Worm (Caenorhabditis elegans) whole organism, L2 larva: ENCODE results near the gene vha-5.

Experiments
- C34F6.9 ChIP-seq: fragments of 150-350 bp; optimal IDR thresholded peaks from 2 replicates; lab custom pipeline; 2014; ENCODE audit warnings: missing biosample characterization, missing genetic modification characterization
- F13H6.1 ChIP-seq: sonication (generic microtip); optimal IDR thresholded peaks from 2 replicates; lab custom pipeline; 2016; ENCODE audit warnings: missing genetic modification characterization, missing compliant biosample characterization
- R02D3.7 ChIP-seq: fragments of 150-350 bp; optimal IDR thresholded peaks from 2 replicates; lab custom pipeline; 2014; ENCODE audit warnings: missing biosample characterization, missing genetic modification characterization
- Y55F3AM.14 ChIP-seq: fragments of 200-800 bp; sonication (Bioruptor generic); optimal IDR thresholded peaks from 2 replicates; lab custom pipeline; 2018; ENCODE audit warnings: mild to moderate bottlenecking, missing genetic modification characterization, missing compliant biosample characterization
- ZK546.5 ChIP-seq: sonication (generic microtip); optimal IDR thresholded peaks from 2 replicates; lab custom pipeline; 2017; ENCODE audit warnings: missing biosample characterization, missing genetic modification characterization
- alr-1 ChIP-seq: fragments of 150-350 bp; optimal IDR thresholded peaks from 2 replicates; lab custom pipeline; 2014; ENCODE audit warnings: missing biosample characterization, missing genetic modification characterization
- aly-2 ChIP-seq: fragments of 150-350 bp; optimal IDR thresholded peaks from 2 replicates; lab custom pipeline; 2014; ENCODE audit warnings: missing biosample characterization, missing genetic modification characterization
- ama-1 ChIP-seq: fragments of 150-350 bp; optimal IDR thresholded peaks from 2 replicates; lab custom pipeline; 2018; ENCODE audit warnings: inconsistent platforms
- blmp-1 ChIP-seq: sonication (generic microtip); optimal IDR thresholded peaks from 2 replicates; lab custom pipeline; 2017; ENCODE audit warnings: missing genetic modification characterization, mild to moderate bottlenecking, missing compliant biosample characterization, antibody characterized with exemption, moderate library complexity; ENCODE audit not compliant: insufficient read depth
- ceh-16 ChIP-seq: fragments of 150-350 bp; optimal IDR thresholded peaks from 2 replicates; lab custom pipeline; 2014; ENCODE audit warnings: missing biosample characterization, missing genetic modification characterization
- ceh-82 ChIP-seq: fragments of 150-350 bp; optimal IDR thresholded peaks from 2 replicates; lab custom pipeline; 2014; ENCODE audit warnings: missing biosample characterization, missing genetic modification characterization
- crh-2 ChIP-seq: sonication (generic microtip); optimal IDR thresholded peaks from 2 replicates; lab custom pipeline; 2017; ENCODE audit warnings: missing biosample characterization, missing genetic modification characterization
- dmd-4 ChIP-seq: sonication (generic microtip); optimal IDR thresholded peaks from 2 replicates; lab custom pipeline; 2017; ENCODE audit warnings: missing biosample characterization, missing genetic modification characterization
- elt-1 ChIP-seq: fragments of 150-350 bp; optimal IDR thresholded peaks from 2 replicates; lab custom pipeline; 2014; ENCODE audit warnings: missing biosample characterization, missing genetic modification characterization
- fos-1 ChIP-seq: fragments of 150-350 bp; optimal IDR thresholded peaks from 2 replicates; lab custom pipeline; 2014; ENCODE audit warnings: missing biosample characterization, missing genetic modification characterization
- gmeb-1 ChIP-seq: fragments of 150-350 bp; optimal IDR thresholded peaks from 2 replicates; lab custom pipeline; 2014; ENCODE audit warnings: missing biosample characterization, missing genetic modification characterization
- lin-11 ChIP-seq: fragments of 150-350 bp; sonication (generic microtip); optimal IDR thresholded peaks from 2 replicates; lab custom pipeline; 2014; ENCODE audit warnings: missing biosample characterization, missing genetic modification characterization, inconsistent platforms, mixed read lengths
- lin-39 ChIP-seq: fragments of 150-350 bp; optimal IDR thresholded peaks from 2 replicates; lab custom pipeline; 2014; ENCODE audit warnings: missing biosample characterization, missing genetic modification reagents, missing genetic modification characterization
- mbf-1 ChIP-seq: sonication (generic microtip); optimal IDR thresholded peaks from 2 replicates; lab custom pipeline; 2017; ENCODE audit warnings: missing biosample characterization, missing genetic modification characterization
- mdl-1 ChIP-seq, 2 experiments: fragments of 150-350 bp in 1 of 2; sonication (generic microtip) in 1 of 2; optimal IDR thresholded peaks; 2 replicates each; lab custom pipeline; 2017; ENCODE audit warnings: missing biosample characterization in 2 of 2, missing genetic modification characterization in 2 of 2
- nhr-10 ChIP-seq: sonication (generic microtip); optimal IDR thresholded peaks from 2 replicates; lab custom pipeline; 2017; ENCODE audit warnings: missing biosample characterization, missing genetic modification characterization
- nhr-11 ChIP-seq: fragments of 150-350 bp; optimal IDR thresholded peaks from 2 replicates; lab custom pipeline; 2014; ENCODE audit warnings: missing biosample characterization, missing genetic modification characterization
- nhr-12 ChIP-seq: fragments of 150-350 bp; optimal IDR thresholded peaks from 2 replicates; lab custom pipeline; 2014; ENCODE audit warnings: missing biosample characterization, missing genetic modification characterization
- nhr-23 ChIP-seq: fragments of 150-350 bp; optimal IDR thresholded peaks from 2 replicates; lab custom pipeline; 2014; ENCODE audit warnings: missing biosample characterization, missing genetic modification reagents, missing genetic modification characterization
- nhr-237 ChIP-seq: fragments of 150-350 bp; optimal IDR thresholded peaks from 2 replicates; lab custom pipeline; 2014; ENCODE audit warnings: missing biosample characterization, missing genetic modification characterization
- nhr-25 ChIP-seq: fragments of 150-350 bp; sonication (generic microtip); optimal IDR thresholded peaks from 3 replicates; lab custom pipeline; 2014; ENCODE audit warnings: missing biosample characterization, missing genetic modification characterization
- nhr-77 ChIP-seq: fragments of 150-350 bp; optimal IDR thresholded peaks from 2 replicates; lab custom pipeline; 2014; ENCODE audit warnings: missing biosample characterization, missing genetic modification characterization
- peb-1 ChIP-seq: fragments of 150-350 bp; optimal IDR thresholded peaks from 2 replicates; lab custom pipeline; 2014; ENCODE audit warnings: missing biosample characterization, missing genetic modification characterization
- sem-4 ChIP-seq: fragments of 150-350 bp; optimal IDR thresholded peaks from 2 replicates; lab custom pipeline; 2014; ENCODE audit warnings: missing biosample characterization, missing genetic modification reagents, missing genetic modification characterization
- skn-1 ChIP-seq: sonication (generic microtip); optimal IDR thresholded peaks from 2 replicates; lab custom pipeline; 2017; ENCODE audit warnings: missing biosample characterization, missing genetic modification characterization
- sma-3 ChIP-seq: sonication (generic microtip); optimal IDR thresholded peaks from 2 replicates; lab custom pipeline; 2016; ENCODE audit warnings: missing genetic modification reagents, missing genetic modification characterization, missing compliant biosample characterization
- sma-9 ChIP-seq, 2 experiments: fragments of 150-350 bp in 1 of 2; sonication (generic microtip) in 1 of 2; optimal IDR thresholded peaks; 2 replicates each; lab custom pipeline; 2014 to 2016; ENCODE audit warnings: missing genetic modification characterization in 2 of 2, mild to moderate bottlenecking in 1 of 2, missing biosample characterization in 1 of 2, missing compliant biosample characterization in 1 of 2, missing genetic modification reagents in 1 of 2, moderate library complexity in 1 of 2
- snpc-4 ChIP-seq: fragments of 150-350 bp; optimal IDR thresholded peaks from 2 replicates; lab custom pipeline; 2014; ENCODE audit warnings: missing biosample characterization, missing genetic modification characterization
- unc-39 ChIP-seq: fragments of 150-350 bp; optimal IDR thresholded peaks from 2 replicates; lab custom pipeline; 2014; ENCODE audit warnings: missing biosample characterization, missing genetic modification characterization
- unc-55 ChIP-seq: fragments of 150-350 bp; sonication (generic microtip); optimal IDR thresholded peaks from 3 replicates; lab custom pipeline; 2014; ENCODE audit warnings: missing biosample characterization, missing genetic modification reagents, missing genetic modification characterization
- unc-62 ChIP-seq: fragments of 150-350 bp; optimal IDR thresholded peaks from 2 replicates; lab custom pipeline; 2014; ENCODE audit warnings: missing biosample characterization, missing genetic modification reagents, missing genetic modification characterization
- zag-1 ChIP-seq: fragments of 150-350 bp; optimal IDR thresholded peaks from 2 replicates; lab custom pipeline; 2014; ENCODE audit warnings: missing biosample characterization, missing genetic modification characterization
- ztf-4 ChIP-seq: fragments of 150-350 bp; optimal IDR thresholded peaks from 2 replicates; lab custom pipeline; 2014; ENCODE audit warnings: missing biosample characterization, missing genetic modification characterization

The vha-5 gene

ce11 chrIV:8260848-8261638, 42.7 kb upstream of the vha-5 start, which contains the start of gene vit-6:
Gene vit-6, plus strand, starts transcription at chrIV:8261157.
- no peak for TF ChIP-seq R02D3.7 (tag; lab: Kevin White, UChicago)

ce11 chrIV:8262671-8263070, 41.1 kb upstream of the vha-5 start:
- no peak for TF ChIP-seq unc-55
- no peak for TF ChIP-seq blmp-1 (tag; lab: Kevin White, UChicago)
- no peak for TF ChIP-seq fos-1 (tag; lab: Kevin White, UChicago)
- TF ChIP-seq aly-2 (tag; lab: Kevin White, UChicago): no peak
- TF ChIP-seq gmeb-1 (tag; lab: Kevin White, UChicago): no peak

- TF ChIP-seq ZK546.5 (tag; lab: Kevin White, UChicago): no peak
- no peak for TF ChIP-seq unc-55
- no peak for TF ChIP-seq mbf-1
- TF ChIP-seq C34F6.9: no peak
- TF ChIP-seq crh-2: no peak
- no peak for TF ChIP-seq nhr-23 (tag; lab: Kevin White, UChicago)
- no peak for TF ChIP-seq unc-39
- TF ChIP-seq fos-1 (tag; lab: Kevin White, UChicago): no peak
- no peak for TF ChIP-seq nhr-11 (tag; lab: Kevin White, UChicago)
- TF ChIP-seq peb-1 (tag; lab: Kevin White, UChicago): no peak
- TF ChIP-seq zag-1 (tag; lab: Kevin White, UChicago): no peak
- no peak for TF ChIP-seq snpc-4 (tag; lab: Kevin White, UChicago)
- TF ChIP-seq, all 48 proteins: peak for 0
Measured at ce11 chrIV:8266024-8266949, 37.5 kb upstream of the vha-5 start.

- TF ChIP-seq nhr-237 (tag; lab: Kevin White, UChicago): no peak
- no peak for TF ChIP-seq gmeb-1 (tag; lab: Kevin White, UChicago)
- TF ChIP-seq snpc-4 (tag; lab: Kevin White, UChicago): no peak
- no peak for TF ChIP-seq zag-1 (tag; lab: Kevin White, UChicago)
- no peak for TF ChIP-seq ceh-82 (tag; lab: Kevin White, UChicago)
- TF ChIP-seq ztf-4 (tag; lab: Kevin White, UChicago): no peak
- TF ChIP-seq lin-11 (tag; lab: Kevin White, UChicago): no peak
- TF ChIP-seq ceh-16: no peak
- TF ChIP-seq alr-1 (tag; lab: Kevin White, UChicago): no peak
- TF ChIP-seq sem-4 (tag; lab: Kevin White, UChicago): no peak
- no peak for TF ChIP-seq sma-9 (GFP tag; optimal IDR thresholded peaks at IDR 0.05; lab: Kevin White, UChicago)
- TF ChIP-seq sma-9 (tag; optimal IDR thresholded peaks at IDR 0.05; lab: Kevin White, UChicago): no peak
- no peak for TF ChIP-seq Y55F3AM.14
- no peak for TF ChIP-seq nhr-12
- TF ChIP-seq lin-39 (tag; lab: Kevin White, UChicago): no peak
- no peak for TF ChIP-seq nhr-10 (tag; lab: Kevin White, UChicago)
Measured at ce11 chrIV:8268024-8268423, 35.7 kb upstream of the vha-5 start, which contains the start of the genes K07H8.5 and K07H8.8. Gene K07H8.5, plus strand, starts transcription at chrIV:8268324. Gene K07H8.8, minus strand, starts transcription at chrIV:8268412.

ce11 chrIV:8273334-8273733, 30.4 kb upstream of the vha-5 start:
- TF ChIP-seq ama-1 (no peak), alr-1 (tag; lab: Kevin White, UChicago) (no peak), elt-1 (no peak), nhr-11 (tag; lab: Kevin White, UChicago) (no peak), aly-2 (tag; lab: Kevin White, UChicago) (no peak), blmp-1 (tag; lab: Kevin White, UChicago) (no peak), crh-2 (no peak), sma-3 (GFP tag; lab: Kevin White, UChicago) (no peak), peb-1 (tag; lab: Kevin White, UChicago) (no peak), Y55F3AM.14 (no peak), lin-11 (tag; lab: Kevin White, UChicago) (no peak), skn-1 (tag; lab: Kevin White, UChicago) (no peak), mdl-1 (tag; optimal IDR thresholded peaks at IDR 0.05; lab: Kevin White, UChicago) (no peak), mbf-1 (no peak), unc-62 (GFP tag; lab: Kevin White, UChicago) (no peak), fos-1 (tag; lab: Kevin White, UChicago) (no peak), nhr-77 (tag; lab: Kevin White, UChicago) (no peak), nhr-25 (tag; lab: Kevin White, UChicago) (no peak), F13H6.1 (no peak), dmd-4 (tag; lab: Kevin White, UChicago) (no peak)
